Worm (Caenorhabditis elegans) whole organism, L4/young adult: ENCODE data around the gene cdc-48.1.

Experiments used
- W03F9.2 ChIP-seq: fragments of 150-350 bp; optimal IDR thresholded peaks from 2 replicates; lab custom pipeline; 2014; ENCODE audit warnings: missing biosample characterization, missing genetic modification characterization
- dao-5 ChIP-seq: sonication (generic microtip); optimal IDR thresholded peaks from 2 replicates; lab custom pipeline; 2016; ENCODE audit warnings: missing genotype, missing genetic modification characterization, moderate library complexity, missing compliant biosample characterization
- him-1 ChIP-seq: sonication (generic microtip); optimal IDR thresholded peaks from 2 replicates; lab custom pipeline; 2016; ENCODE audit warnings: missing genotype, missing genetic modification reagents, missing genetic modification characterization, missing compliant biosample characterization

The cdc-48.1 gene

ce11 chrII:10527649-10528134, 35.5 kb downstream of the cdc-48.1 start, which contains the start of gene mab-10:
mab-10 (plus strand) TSS chrII:10528084.
- no peak for TF ChIP-seq W03F9.2 (tag; lab: Kevin White, UChicago)
- TF ChIP-seq him-1 (tag; lab: Kevin White, UChicago) = peak; percentile 34

ce11 chrII:10525134-10525533, 38.1 kb downstream of the cdc-48.1 start:
- TF ChIP-seq him-1 (tag; lab: Kevin White, UChicago) (no peak), dao-5 (tag; lab: Kevin White, UChicago) (no peak), W03F9.2 (tag; lab: Kevin White, UChicago) (no peak)

- no peak for TF ChIP-seq W03F9.2 (tag; lab: Kevin White, UChicago)
- TF ChIP-seq dao-5 (tag; lab: Kevin White, UChicago) = no peak
- no peak for TF ChIP-seq him-1 (tag; lab: Kevin White, UChicago)
Observed at ce11 chrII:10524374-10524773, 38.8 kb downstream of the cdc-48.1 start, which contains the start of gene F59B10.6. F59B10.6 (minus strand) TSS chrII:10524474.

ce11 chrII:10523583-10523982, 39.6 kb downstream of the cdc-48.1 start, which contains the start of gene F59B10.5:
F59B10.5 (minus strand) TSS chrII:10523683.
- TF ChIP-seq dao-5 (tag; lab: Kevin White, UChicago) (no peak), W03F9.2 (tag; lab: Kevin White, UChicago) (no peak), him-1 (tag; lab: Kevin White, UChicago) (no peak)

- TF ChIP-seq W03F9.2 (tag; lab: Kevin White, UChicago) (no peak), dao-5 (tag; lab: Kevin White, UChicago) (no peak), him-1 (tag; lab: Kevin White, UChicago) (no peak)
Observed at ce11 chrII:10523031-10523430, 40.2 kb downstream of the cdc-48.1 start.

- TF ChIP-seq W03F9.2 (tag; lab: Kevin White, UChicago) (no peak), him-1 (tag; lab: Kevin White, UChicago) (no peak), dao-5 (tag; lab: Kevin White, UChicago) (no peak)
Observed at ce11 chrII:10519863-10520262, 43.3 kb downstream of the cdc-48.1 start.

ce11 chrII:10519017-10519416, 44.2 kb downstream of the cdc-48.1 start, which contains the start of gene F59B10.4:
F59B10.4 (minus strand) TSS chrII:10519117.
- no peak for TF ChIP-seq W03F9.2 (tag; lab: Kevin White, UChicago)
- no peak for TF ChIP-seq dao-5 (tag; lab: Kevin White, UChicago)
- TF ChIP-seq him-1 (tag; lab: Kevin White, UChicago) = no peak

- TF ChIP-seq dao-5 (tag; lab: Kevin White, UChicago) = no peak
Observed at ce11 chrII:10516375-10516774, 46.8 kb downstream of the cdc-48.1 start.

ce11 chrII:10515422-10515821, 47.8 kb downstream of the cdc-48.1 start:
- TF ChIP-seq dao-5 (tag; lab: Kevin White, UChicago) = no peak
- no peak for TF ChIP-seq W03F9.2 (tag; lab: Kevin White, UChicago)
- no peak for TF ChIP-seq him-1 (tag; lab: Kevin White, UChicago)

ce11 chrII:10513377-10513776, 49.8 kb downstream of the cdc-48.1 start:
- TF ChIP-seq W03F9.2 (tag; lab: Kevin White, UChicago) (no peak), him-1 (tag; lab: Kevin White, UChicago) (no peak), dao-5 (tag; lab: Kevin White, UChicago) (no peak)

- TF ChIP-seq dao-5 (tag; lab: Kevin White, UChicago) (no peak), W03F9.2 (tag; lab: Kevin White, UChicago) (no peak), him-1 (tag; lab: Kevin White, UChicago) (no peak)
Observed at ce11 chrII:10510242-10510641, 53.0 kb downstream of the cdc-48.1 start, which contains the start of gene F59B10.3. F59B10.3 (plus strand) TSS chrII:10510542.
